Worm (Caenorhabditis elegans): ENCODE data around the gene rpy-1.

DNA sequence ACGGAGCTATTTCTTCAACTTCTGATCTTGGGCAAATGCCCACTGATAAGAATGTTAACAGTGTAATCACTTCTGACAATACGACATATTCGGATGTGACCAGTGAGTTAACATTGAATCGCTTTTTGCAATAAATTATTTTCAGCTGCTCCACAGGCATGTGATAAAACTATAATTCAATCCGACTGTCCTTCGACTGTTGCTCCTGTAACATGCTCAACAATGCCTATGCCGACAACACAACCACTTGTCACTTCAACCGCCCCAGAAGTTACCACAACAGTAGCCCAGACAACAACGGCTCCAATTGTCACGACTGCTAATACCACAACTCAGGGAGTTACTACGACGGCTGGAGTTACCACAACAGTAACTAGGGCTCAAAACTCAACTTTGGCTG, 37.9 kb downstream of the rpy-1 start:
- TF ChIP-seq dao-5 (tag; optimal IDR thresholded peaks at IDR 0.05) (no peak), him-1 (tag; optimal IDR thresholded peaks at IDR 0.05) (no peak)

All from whole organism, L4/young adult.